Fruit fly (Drosophila melanogaster) Kc167 (cell line): ENCODE results near the gene CG34129.

Experiments used
- Sin3A ChIP-seq: fragments of >200 bp; optimal IDR thresholded peaks from 2 replicates; lab custom pipeline; 2018; ENCODE audit warnings: missing external identifiers
- ttk ChIP-seq: sonication (Bioruptor generic); optimal IDR thresholded peaks from 2 replicates; lab custom pipeline; 2017; ENCODE audit warnings: missing external identifiers

- no peak for TF ChIP-seq Sin3A (lab: Kevin White, UChicago)
- no peak for TF ChIP-seq ttk (lab: Kevin White, UChicago)
These were observed 44.0 kb upstream of the CG34129 start for dm6 chr3R:26235034-26235433.
